Worm (Caenorhabditis elegans) whole organism, L1 larva: ENCODE measurements around the gene C06E4.1.

ENCODE experiments used
- alr-1 ChIP-seq: fragments of 200-800 bp; sonication (Bioruptor generic); optimal IDR thresholded peaks from 2 replicates; lab custom pipeline; 2018; ENCODE audit warnings: borderline replicate concordance, mild to moderate bottlenecking, missing genetic modification characterization, missing compliant biosample characterization
- ama-1 ChIP-seq: fragments of 150-350 bp; optimal IDR thresholded peaks from 2 replicates; lab custom pipeline; 2014
- ceh-63 ChIP-seq: fragments of 200-800 bp; sonication (Bioruptor generic); optimal IDR thresholded peaks from 2 replicates; lab custom pipeline; 2018; ENCODE audit warnings: mild to moderate bottlenecking, missing genetic modification characterization, missing compliant biosample characterization
- ceh-8 ChIP-seq: fragments of 200-800 bp; sonication (Bioruptor generic); optimal IDR thresholded peaks from 2 replicates; lab custom pipeline; 2018; ENCODE audit warnings: mild to moderate bottlenecking, missing genetic modification characterization, moderate library complexity, missing compliant biosample characterization
- ceh-82 ChIP-seq, 3 experiments: fragments of 150-350 bp in 1 of 3; sonication (generic microtip) in 2 of 3; optimal IDR thresholded peaks; 2 replicates each; lab custom pipeline; 2014 to 2017; ENCODE audit warnings: missing biosample characterization in 3 of 3, missing genetic modification characterization in 3 of 3
- ceh-88 ChIP-seq: fragments of 200-800 bp; sonication (Bioruptor generic); IDR thresholded peaks from 2 replicates; pipeline ENCODE4 v1.3.6; 2022; ENCODE audit warnings: missing genetic modification characterization, missing compliant biosample characterization
- ces-1 ChIP-seq: fragments of 150-350 bp; optimal IDR thresholded peaks from 2 replicates; lab custom pipeline; 2014; ENCODE audit warnings: missing biosample characterization, missing genetic modification reagents, missing genetic modification characterization
- dpl-1 ChIP-seq, 3 experiments: fragments of 150-350 bp in 2 of 3; sonication (generic microtip) in 1 of 3; optimal IDR thresholded peaks; 2 replicates each; lab custom pipeline; 2014 to 2017; ENCODE audit warnings: missing biosample characterization in 3 of 3, missing genetic modification characterization in 3 of 3, missing genetic modification reagents in 3 of 3
- efl-1 ChIP-seq, 4 experiments: fragments of 150-350 bp; optimal IDR thresholded peaks in 3 of 4; peaks in 1 of 4; 1 replicate in 1 of 4; 2 replicates in 3 of 4; lab custom pipeline; 2014; ENCODE audit warnings: missing biosample characterization in 2 of 4, missing genetic modification characterization in 2 of 4, missing genetic modification reagents in 2 of 4
- egl-13 ChIP-seq: sonication (generic microtip); optimal IDR thresholded peaks from 2 replicates; lab custom pipeline; 2016; ENCODE audit warnings: missing genotype, missing genetic modification reagents, missing genetic modification characterization, missing compliant biosample characterization
- elt-3 ChIP-seq, 6 experiments: fragments of 150-350 bp in 1 of 6; sonication (generic microtip); optimal IDR thresholded peaks; 2 replicates each; lab custom pipeline; 2017 to 2018; ENCODE audit warnings: missing biosample characterization in 6 of 6, missing genetic modification characterization in 6 of 6, inconsistent platforms in 1 of 6
- fkh-10 ChIP-seq: sonication (generic microtip); optimal IDR thresholded peaks from 2 replicates; lab custom pipeline; 2017; ENCODE audit warnings: missing biosample characterization, missing genetic modification reagents, missing genetic modification characterization
- fkh-8 ChIP-seq: sonication (generic microtip); optimal IDR thresholded peaks from 2 replicates; lab custom pipeline; 2016; ENCODE audit warnings: mild to moderate bottlenecking, missing genetic modification characterization, missing compliant biosample characterization
- fos-1 ChIP-seq: fragments of 150-350 bp; optimal IDR thresholded peaks from 2 replicates; lab custom pipeline; 2014; ENCODE audit warnings: missing biosample characterization, missing genetic modification characterization
- grh-1 ChIP-seq: fragments of 200-800 bp; sonication (Bioruptor generic); IDR thresholded peaks from 2 replicates; pipeline ENCODE4 v1.3.6; 2022; ENCODE audit warnings: missing genetic modification reagents, missing genetic modification characterization, missing compliant biosample characterization
- hlh-17 ChIP-seq: fragments of 200-800 bp; sonication (Bioruptor generic); optimal IDR thresholded peaks from 2 replicates; lab custom pipeline; 2018; ENCODE audit warnings: missing genetic modification characterization, mild to moderate bottlenecking, missing compliant biosample characterization, moderate library complexity, borderline replicate concordance
- hpl-2 ChIP-seq: fragments of 150-350 bp; optimal IDR thresholded peaks from 2 replicates; lab custom pipeline; 2014; ENCODE audit warnings: missing biosample characterization, missing genetic modification reagents, missing genetic modification characterization
- lin-14 ChIP-seq: fragments of 200-800 bp; sonication (Bioruptor generic); optimal IDR thresholded peaks from 2 replicates; lab custom pipeline; 2018; ENCODE audit warnings: mild to moderate bottlenecking, missing genetic modification characterization, moderate library complexity, missing compliant biosample characterization
- lin-39 ChIP-seq: fragments of 150-350 bp; optimal IDR thresholded peaks from 2 replicates; lab custom pipeline; 2014; ENCODE audit warnings: missing biosample characterization, missing genetic modification reagents, missing genetic modification characterization
- lir-3 ChIP-seq: sonication (generic microtip); optimal IDR thresholded peaks from 2 replicates; lab custom pipeline; 2016; ENCODE audit warnings: mild to moderate bottlenecking, missing genetic modification characterization, moderate library complexity, missing compliant biosample characterization; ENCODE audit not compliant: poor library complexity
- lsy-2 ChIP-seq, 2 experiments: fragments of 150-350 bp; optimal IDR thresholded peaks; 2 replicates each; lab custom pipeline; 2014; ENCODE audit warnings: missing biosample characterization in 2 of 2, missing genetic modification characterization in 2 of 2
- mdl-1 ChIP-seq, 2 experiments: fragments of 150-350 bp; optimal IDR thresholded peaks; 2 replicates each; lab custom pipeline; 2014 to 2017; ENCODE audit warnings: missing biosample characterization in 2 of 2, missing genetic modification characterization in 2 of 2, inconsistent platforms in 1 of 2
- mef-2 ChIP-seq: fragments of 150-350 bp; optimal IDR thresholded peaks from 2 replicates; lab custom pipeline; 2014; ENCODE audit warnings: missing biosample characterization, missing genetic modification characterization
- mep-1 ChIP-seq: fragments of 150-350 bp; optimal IDR thresholded peaks from 2 replicates; lab custom pipeline; 2014; ENCODE audit warnings: missing biosample characterization, missing genetic modification characterization
- nhr-11 ChIP-seq: fragments of 150-350 bp; optimal IDR thresholded peaks from 2 replicates; lab custom pipeline; 2014; ENCODE audit warnings: missing biosample characterization, missing genetic modification characterization
- nhr-20 ChIP-seq: sonication (generic microtip); optimal IDR thresholded peaks from 2 replicates; lab custom pipeline; 2016; ENCODE audit warnings: mild to moderate bottlenecking, missing genetic modification characterization, missing compliant biosample characterization
- nhr-47 ChIP-seq: sonication (generic microtip); optimal IDR thresholded peaks from 2 replicates; lab custom pipeline; 2016; ENCODE audit warnings: mild to moderate bottlenecking, missing genetic modification characterization, moderate library complexity, missing compliant biosample characterization
- nhr-84 ChIP-seq: sonication (generic microtip); optimal IDR thresholded peaks from 2 replicates; lab custom pipeline; 2017; ENCODE audit warnings: missing biosample characterization, missing genetic modification characterization
- nhr-90 ChIP-seq: sonication (generic microtip); optimal IDR thresholded peaks from 2 replicates; lab custom pipeline; 2016; ENCODE audit warnings: mild to moderate bottlenecking, missing genetic modification characterization, missing compliant biosample characterization; ENCODE audit not compliant: poor library complexity
- pag-3 ChIP-seq: sonication (generic microtip); optimal IDR thresholded peaks from 2 replicates; lab custom pipeline; 2017; ENCODE audit warnings: missing genetic modification characterization, mild to moderate bottlenecking, missing compliant biosample characterization, antibody characterized with exemption, borderline replicate concordance; ENCODE audit not compliant: insufficient read depth
- pax-3 ChIP-seq: fragments of 200-800 bp; sonication (Bioruptor generic); optimal IDR thresholded peaks from 2 replicates; lab custom pipeline; 2018; ENCODE audit warnings: mild to moderate bottlenecking, missing genetic modification characterization, moderate library complexity, missing compliant biosample characterization
- pqm-1 ChIP-seq: sonication (generic microtip); optimal IDR thresholded peaks from 3 replicates; lab custom pipeline; 2017; ENCODE audit warnings: missing biosample characterization, missing genetic modification characterization
- rnt-1 ChIP-seq: sonication (generic microtip); optimal IDR thresholded peaks from 2 replicates; lab custom pipeline; 2016; ENCODE audit warnings: mild to moderate bottlenecking, missing genetic modification characterization, moderate library complexity, missing compliant biosample characterization
- skn-1 ChIP-seq: fragments of 150-350 bp; optimal IDR thresholded peaks from 2 replicates; lab custom pipeline; 2014; ENCODE audit warnings: missing biosample characterization, missing genetic modification characterization
- snu-23 ChIP-seq: sonication (generic microtip); optimal IDR thresholded peaks from 2 replicates; lab custom pipeline; 2016; ENCODE audit warnings: missing genetic modification characterization, missing compliant biosample characterization
- sox-4 ChIP-seq: sonication (generic microtip); optimal IDR thresholded peaks from 2 replicates; lab custom pipeline; 2016; ENCODE audit warnings: missing genetic modification characterization, missing compliant biosample characterization
- sptf-1 ChIP-seq: fragments of 150-350 bp; optimal IDR thresholded peaks from 2 replicates; lab custom pipeline; 2014; ENCODE audit warnings: missing biosample characterization, missing genetic modification characterization
- sup-37 ChIP-seq: fragments of 200-800 bp; sonication (Bioruptor generic); optimal IDR thresholded peaks from 2 replicates; lab custom pipeline; 2018; ENCODE audit warnings: mild to moderate bottlenecking, missing genetic modification characterization, missing compliant biosample characterization
- unc-62 ChIP-seq: fragments of 150-350 bp; optimal IDR thresholded peaks from 2 replicates; lab custom pipeline; 2014; ENCODE audit warnings: missing biosample characterization, missing genetic modification reagents, missing genetic modification characterization
- unc-86 ChIP-seq: sonication (generic microtip); optimal IDR thresholded peaks from 2 replicates; lab custom pipeline; 2016; ENCODE audit warnings: missing genetic modification characterization, missing compliant biosample characterization
- unc-98 ChIP-seq: fragments of 200-800 bp; sonication (Bioruptor generic); IDR thresholded peaks from 2 replicates; pipeline ENCODE4 v1.3.6; 2022; ENCODE audit warnings: missing genetic modification characterization, missing compliant biosample characterization
- vab-15 ChIP-seq: sonication (generic microtip); optimal IDR thresholded peaks from 2 replicates; lab custom pipeline; 2017; ENCODE audit warnings: missing genotype, mild to moderate bottlenecking, missing genetic modification characterization, missing compliant biosample characterization
- xbp-1 ChIP-seq: sonication (generic microtip); optimal IDR thresholded peaks from 2 replicates; lab custom pipeline; 2016; ENCODE audit warnings: missing genetic modification characterization, missing compliant biosample characterization

C06E4.1 gene

ce11 chrIV:7319931-7320435 is 36.9 kb downstream of the C06E4.1 start (continued):
- TF ChIP-seq nhr-47 (tag; lab: Kevin White, UChicago), result peak; percentile 85
- TF ChIP-seq fkh-10 (GFP tag; lab: Kevin White, UChicago), result peak; percentile 49
- peak; percentile 59 for TF ChIP-seq egl-13 (tag; lab: Kevin White, UChicago)
- peak; percentile 100 for TF ChIP-seq lin-14 (GFP tag; lab: Kevin White, UChicago)
- TF ChIP-seq dpl-1 (GFP tag; optimal IDR thresholded peaks at IDR 0.05; lab: Kevin White, UChicago), result peak in 2 of 3 experiments; percentile 50 to 60
- TF ChIP-seq mdl-1 (tag; optimal IDR thresholded peaks at IDR 0.05; lab: Kevin White, UChicago), result peak in 1 of 2 experiments; percentile 91
- TF ChIP-seq ceh-88 (GFP tag; lab: Robert Waterston, UW), result peak; percentile 66; the same call in 1 of the 2 replicates
- TF ChIP-seq unc-62, result no peak
- TF ChIP-seq sptf-1 (tag; lab: Kevin White, UChicago), result no peak
- TF ChIP-seq efl-1 (optimal IDR thresholded peaks at IDR 0.05; lab: Kevin White, UChicago), result peak; percentile 69 to 80
- TF ChIP-seq efl-1 (GFP tag; optimal IDR thresholded peaks at IDR 0.05 in 1 of 2; lab: Kevin White, UChicago), result peak; percentile 18 to 92
- no peak for TF ChIP-seq hpl-2 (GFP tag; lab: Kevin White, UChicago)
- peak; percentile 15 for TF ChIP-seq fos-1 (tag; lab: Kevin White, UChicago)
- TF ChIP-seq ceh-82 (tag; optimal IDR thresholded peaks at IDR 0.05; lab: Kevin White, UChicago), result peak; percentile 48 to 82 (median 62)
- TF ChIP-seq unc-86 (tag; lab: Kevin White, UChicago), result peak; percentile 85
- TF ChIP-seq mep-1 (tag; lab: Kevin White, UChicago), result peak; percentile 82
- TF ChIP-seq pax-3 (tag; lab: Kevin White, UChicago), result no peak
- TF ChIP-seq xbp-1 (tag; lab: Kevin White, UChicago), result peak; percentile 74
- no peak for TF ChIP-seq vab-15
- peak; percentile 16 for TF ChIP-seq mef-2
- TF ChIP-seq nhr-20 (tag; lab: Kevin White, UChicago), result peak; percentile 86
- peak; percentile 75 to 78 for TF ChIP-seq lsy-2 (tag; optimal IDR thresholded peaks at IDR 0.05; lab: Kevin White, UChicago)
- peak; percentile 88 for TF ChIP-seq fkh-8 (tag; lab: Kevin White, UChicago)
- TF ChIP-seq nhr-90 (tag; lab: Kevin White, UChicago), result peak; percentile 67
- peak in 2 of 6 experiments; percentile 30 to 61 for TF ChIP-seq elt-3 (tag; optimal IDR thresholded peaks at IDR 0.05; lab: Kevin White, UChicago)
- peak; percentile 53; the same call in 1 of the 2 replicates for TF ChIP-seq grh-1 (GFP tag; lab: Robert Waterston, UW)
- peak; percentile 26 for TF ChIP-seq lir-3
- TF ChIP-seq, all 84 proteins: peak for 52

ce11 chrIV:7320688-7321087 is 37.6 kb downstream of the C06E4.1 start:
- no peak for TF ChIP-seq nhr-84 (tag; lab: Kevin White, UChicago)
- no peak for TF ChIP-seq efl-1 (optimal IDR thresholded peaks at IDR 0.05; lab: Kevin White, UChicago)
- TF ChIP-seq efl-1 (GFP tag; optimal IDR thresholded peaks at IDR 0.05 in 1 of 2; lab: Kevin White, UChicago), result peak in 1 of 2 experiments; percentile 22
- TF ChIP-seq, all 84 proteins: peak for 1

ce11 chrIV:7323904-7324303 is 40.8 kb downstream of the C06E4.1 start:
- TF ChIP-seq ama-1 (lab: Kevin White, UChicago) (no peak), ceh-88 (GFP tag; lab: Robert Waterston, UW) (no peak), efl-1 (optimal IDR thresholded peaks at IDR 0.05; lab: Kevin White, UChicago) (no peak), efl-1 (GFP tag; optimal IDR thresholded peaks at IDR 0.05 in 1 of 2; lab: Kevin White, UChicago) (peak in 1 of 2 experiments; percentile 54), snu-23 (GFP tag; lab: Kevin White, UChicago) (no peak)

- TF ChIP-seq ceh-63 (GFP tag; lab: Kevin White, UChicago), result no peak
- no peak for TF ChIP-seq ceh-8 (GFP tag; lab: Kevin White, UChicago)
- TF ChIP-seq unc-98 (GFP tag; lab: Robert Waterston, UW), result no peak
- TF ChIP-seq pqm-1 (tag; lab: Kevin White, UChicago), result no peak
- TF ChIP-seq skn-1 (tag; lab: Kevin White, UChicago), result no peak
- no peak for TF ChIP-seq rnt-1 (tag; lab: Kevin White, UChicago)
- no peak for TF ChIP-seq sox-4 (tag; lab: Kevin White, UChicago)
- TF ChIP-seq fkh-10 (GFP tag; lab: Kevin White, UChicago), result no peak
- no peak for TF ChIP-seq hlh-17
- no peak for TF ChIP-seq nhr-20 (tag; lab: Kevin White, UChicago)
- no peak for TF ChIP-seq sup-37
- no peak for TF ChIP-seq alr-1 (tag; lab: Kevin White, UChicago)
- no peak for TF ChIP-seq lin-39 (tag; lab: Kevin White, UChicago)
- TF ChIP-seq pag-3 (tag; lab: Kevin White, UChicago), result no peak
- no peak for TF ChIP-seq ces-1 (GFP tag; lab: Kevin White, UChicago)
- TF ChIP-seq dpl-1 (GFP tag; optimal IDR thresholded peaks at IDR 0.05; lab: Kevin White, UChicago), result no peak
- TF ChIP-seq nhr-11 (tag; lab: Kevin White, UChicago), result no peak
Measured at ce11 chrIV:7324913-7325312, 41.9 kb downstream of the C06E4.1 start.
